Fruit fly (Drosophila melanogaster) whole organism, prepupa: Measurements from ENCODE around the gene kat80.

ENCODE experiments used
- Blimp-1 ChIP-seq: fragments of 200-800 bp; sonication (Bioruptor generic); optimal IDR thresholded peaks from 3 replicates; lab custom pipeline; 2017; ENCODE audit warnings: missing biosample characterization, missing genetic modification characterization, mild to moderate bottlenecking, moderate library complexity, missing genetic modification reagents
- CG10631 ChIP-seq: fragments of 200-800 bp; sonication (Bioruptor generic); optimal IDR thresholded peaks from 2 replicates; lab custom pipeline; 2016; ENCODE audit warnings: missing biosample characterization, missing genetic modification characterization
- CG10669 ChIP-seq: fragments of 200-800 bp; sonication (Bioruptor generic); optimal IDR thresholded peaks from 3 replicates; lab custom pipeline; 2018; ENCODE audit warnings: missing biosample characterization, mild to moderate bottlenecking, missing genetic modification characterization, moderate library complexity
- CG11294 ChIP-seq: fragments of 200-800 bp; sonication (Bioruptor generic); IDR thresholded peaks from 2 replicates; pipeline ENCODE4 v1.3.6; 2022; ENCODE audit warnings: missing biosample characterization, missing genetic modification characterization
- CG11762 ChIP-seq: fragments of 200-800 bp; sonication (Bioruptor generic); optimal IDR thresholded peaks from 3 replicates; lab custom pipeline; 2016; ENCODE audit warnings: missing biosample characterization, missing genetic modification characterization; ENCODE audit not compliant: insufficient read depth
- CG11902 ChIP-seq: fragments of 200-800 bp; sonication (Bioruptor generic); optimal IDR thresholded peaks from 3 replicates; lab custom pipeline; 2016; ENCODE audit warnings: missing biosample characterization, missing genetic modification characterization
- CG15336 ChIP-seq: fragments of 200-800 bp; sonication (Bioruptor generic); IDR thresholded peaks from 2 replicates; pipeline ENCODE4 v1.3.6; 2022; ENCODE audit warnings: missing biosample characterization, missing genetic modification characterization
- CG1621 ChIP-seq: fragments of 200-800 bp; sonication (Bioruptor generic); optimal IDR thresholded peaks from 3 replicates; lab custom pipeline; 2018; ENCODE audit warnings: missing biosample characterization, mild to moderate bottlenecking, missing genetic modification characterization
- CG3032 ChIP-seq: fragments of 200-800 bp; optimal IDR thresholded peaks from 2 replicates; lab custom pipeline; 2019; ENCODE audit warnings: missing biosample characterization, mild to moderate bottlenecking, missing genetic modification characterization, moderate library complexity
- CG32006 ChIP-seq: fragments of 200-800 bp; sonication (Bioruptor generic); optimal IDR thresholded peaks from 3 replicates; lab custom pipeline; 2017; ENCODE audit warnings: missing biosample characterization, mild to moderate bottlenecking, missing genetic modification characterization
- CG34406 ChIP-seq: fragments of 200-800 bp; sonication (Bioruptor generic); optimal IDR thresholded peaks from 3 replicates; lab custom pipeline; 2016; ENCODE audit warnings: missing biosample characterization, missing genetic modification characterization
- CG4318 ChIP-seq: fragments of 200-800 bp; sonication (Bioruptor generic); optimal IDR thresholded peaks from 3 replicates; lab custom pipeline; 2017; ENCODE audit warnings: missing biosample characterization, mild to moderate bottlenecking, missing genetic modification characterization
- CG6163 ChIP-seq: fragments of 200-800 bp; sonication (Bioruptor generic); IDR thresholded peaks from 3 replicates; pipeline ENCODE4 v1.3.6; 2022; ENCODE audit warnings: missing biosample characterization, missing genetic modification characterization
- CG6276 ChIP-seq: fragments of 200-800 bp; sonication (Bioruptor generic); optimal IDR thresholded peaks from 2 replicates; lab custom pipeline; 2017; ENCODE audit warnings: missing biosample characterization, mild to moderate bottlenecking, missing genetic modification characterization
- CG6792 ChIP-seq: fragments of 200-800 bp; sonication (Bioruptor generic); optimal IDR thresholded peaks from 3 replicates; lab custom pipeline; 2016; ENCODE audit warnings: missing biosample characterization, missing genetic modification characterization
- CG6808 ChIP-seq: fragments of 200-800 bp; sonication (Bioruptor generic); optimal IDR thresholded peaks from 3 replicates; lab custom pipeline; 2017; ENCODE audit warnings: missing biosample characterization, missing genetic modification characterization, mild to moderate bottlenecking, moderate library complexity, missing genetic modification reagents
- CG6854 ChIP-seq: fragments of 200-800 bp; sonication (Bioruptor generic); optimal IDR thresholded peaks from 2 replicates; lab custom pipeline; 2017; ENCODE audit warnings: missing biosample characterization, mild to moderate bottlenecking, missing genetic modification characterization
- CG7368 ChIP-seq: fragments of 200-800 bp; sonication (Bioruptor generic); optimal IDR thresholded peaks from 3 replicates; lab custom pipeline; 2016; ENCODE audit warnings: missing biosample characterization, missing genetic modification characterization
- CG8119 ChIP-seq: fragments of 200-800 bp; sonication (Bioruptor generic); IDR thresholded peaks from 3 replicates; pipeline ENCODE4 v1.3.6; 2022; ENCODE audit warnings: missing biosample characterization, missing genetic modification characterization
- CG8319 ChIP-seq: fragments of 200-800 bp; sonication (Bioruptor generic); optimal IDR thresholded peaks from 3 replicates; lab custom pipeline; 2016; ENCODE audit warnings: missing biosample characterization, missing genetic modification characterization
- CG8632 ChIP-seq: fragments of 200-800 bp; sonication (Bioruptor generic); optimal IDR thresholded peaks from 3 replicates; lab custom pipeline; 2016; ENCODE audit warnings: missing biosample characterization, missing genetic modification characterization
- CG9139 ChIP-seq: fragments of 200-800 bp; sonication (Bioruptor generic); optimal IDR thresholded peaks from 3 replicates; lab custom pipeline; 2017; ENCODE audit warnings: missing biosample characterization, mild to moderate bottlenecking, missing genetic modification characterization
- Eip75B ChIP-seq: fragments of 200-800 bp; sonication (Bioruptor generic); optimal IDR thresholded peaks from 3 replicates; lab custom pipeline; 2016; ENCODE audit warnings: missing biosample characterization, missing genetic modification characterization
- Eip78C ChIP-seq: fragments of 200-800 bp; sonication (Bioruptor generic); peaks from one replicate; lab custom pipeline; 2016; ENCODE audit warnings: missing biosample characterization, missing genetic modification characterization
- Gug ChIP-seq: fragments of 200-800 bp; sonication (Bioruptor generic); IDR thresholded peaks from 2 replicates; pipeline ENCODE4 v1.3.6; 2022; ENCODE audit warnings: missing biosample characterization, missing genetic modification characterization
- Hr38 ChIP-seq: sonication (Bioruptor generic); optimal IDR thresholded peaks from 2 replicates; lab custom pipeline; 2016; ENCODE audit warnings: missing biosample characterization, missing genetic modification characterization
- Hr4 ChIP-seq: fragments of 200-800 bp; sonication (Bioruptor generic); optimal IDR thresholded peaks from 3 replicates; lab custom pipeline; 2016; ENCODE audit warnings: missing biosample characterization, missing genetic modification characterization
- Lpt ChIP-seq: fragments of 200-800 bp; sonication (Bioruptor generic); optimal IDR thresholded peaks from 3 replicates; lab custom pipeline; 2016; ENCODE audit warnings: missing biosample characterization, missing genetic modification characterization
- OdsH ChIP-seq: fragments of 200-800 bp; sonication (Bioruptor generic); optimal IDR thresholded peaks from 3 replicates; lab custom pipeline; 2016; ENCODE audit warnings: missing biosample characterization, missing genetic modification characterization
- Smox ChIP-seq: fragments of 200-800 bp; sonication (Bioruptor generic); optimal IDR thresholded peaks from 3 replicates; lab custom pipeline; 2016; ENCODE audit warnings: missing biosample characterization, missing genetic modification characterization
- Sox102F ChIP-seq: fragments of 200-800 bp; sonication (Bioruptor generic); optimal IDR thresholded peaks from 2 replicates; lab custom pipeline; 2016; ENCODE audit warnings: missing biosample characterization, mild to moderate bottlenecking, missing genetic modification characterization
- Sox14 ChIP-seq: fragments of 200-800 bp; sonication (Bioruptor generic); optimal IDR thresholded peaks from 3 replicates; lab custom pipeline; 2016; ENCODE audit warnings: missing biosample characterization, missing genetic modification characterization
- Sox15 ChIP-seq: fragments of 200-800 bp; sonication (Bioruptor generic); optimal IDR thresholded peaks from 3 replicates; lab custom pipeline; 2016; ENCODE audit warnings: missing biosample characterization, missing genetic modification characterization
- achi ChIP-seq: fragments of 200-800 bp; sonication (Bioruptor generic); optimal IDR thresholded peaks from 3 replicates; lab custom pipeline; 2016; ENCODE audit warnings: missing biosample characterization, missing genetic modification characterization
- acj6 ChIP-seq: fragments of 200-800 bp; sonication (Bioruptor generic); optimal IDR thresholded peaks from 3 replicates; lab custom pipeline; 2016; ENCODE audit warnings: missing biosample characterization, missing genetic modification characterization
- cyc ChIP-seq: fragments of 200-800 bp; sonication (Bioruptor generic); optimal IDR thresholded peaks from 3 replicates; lab custom pipeline; 2016; ENCODE audit warnings: missing biosample characterization, missing genetic modification characterization
- dac ChIP-seq: fragments of 200-800 bp; sonication (Bioruptor generic); optimal IDR thresholded peaks from 2 replicates; lab custom pipeline; 2017; ENCODE audit warnings: missing biosample characterization, mild to moderate bottlenecking, missing genetic modification characterization
- dsx ChIP-seq: fragments of 200-800 bp; optimal IDR thresholded peaks from 3 replicates; lab custom pipeline; 2019; ENCODE audit warnings: missing biosample characterization, mild to moderate bottlenecking, missing genetic modification characterization, moderate library complexity; ENCODE audit not compliant: poor library complexity, severe bottlenecking
- eg ChIP-seq: fragments of 200-800 bp; sonication (Bioruptor generic); IDR thresholded peaks from 3 replicates; pipeline ENCODE4 v1.3.6; 2022; ENCODE audit warnings: missing biosample characterization, missing genetic modification characterization
- fd85E ChIP-seq: fragments of 200-800 bp; sonication (Bioruptor generic); optimal IDR thresholded peaks from 3 replicates; lab custom pipeline; 2016; ENCODE audit warnings: missing biosample characterization, missing genetic modification characterization
- lz ChIP-seq: fragments of 200-800 bp; sonication (Bioruptor generic); optimal IDR thresholded peaks from 3 replicates; lab custom pipeline; 2016; ENCODE audit warnings: missing biosample characterization, missing genetic modification characterization
- net ChIP-seq: fragments of 200-800 bp; sonication (Bioruptor generic); optimal IDR thresholded peaks from 3 replicates; lab custom pipeline; 2016; ENCODE audit warnings: missing biosample characterization, missing genetic modification characterization
- pdm3 ChIP-seq: fragments of 200-800 bp; sonication (Bioruptor generic); optimal IDR thresholded peaks from 3 replicates; lab custom pipeline; 2016; ENCODE audit warnings: missing biosample characterization, missing genetic modification characterization
- salr ChIP-seq, 2 experiments: fragments of 200-800 bp; sonication (Bioruptor generic); optimal IDR thresholded peaks; 3 replicates each; lab custom pipeline; 2016 to 2018; ENCODE audit warnings: missing biosample characterization in 2 of 2, missing genetic modification characterization in 2 of 2, mild to moderate bottlenecking in 1 of 2
- spab ChIP-seq: fragments of 200-800 bp; sonication (Bioruptor generic); optimal IDR thresholded peaks from 2 replicates; lab custom pipeline; 2017; ENCODE audit warnings: missing biosample characterization, mild to moderate bottlenecking, missing genetic modification characterization, missing genetic modification reagents
- ss ChIP-seq, 2 experiments: fragments of 200-800 bp; sonication (Bioruptor generic); optimal IDR thresholded peaks; 2 replicates in 1 of 2; 3 replicates in 1 of 2; lab custom pipeline; 2017 to 2018; ENCODE audit warnings: mild to moderate bottlenecking in 2 of 2, missing biosample characterization in 2 of 2, missing genetic modification characterization in 2 of 2, moderate library complexity in 1 of 2
- svp ChIP-seq: fragments of 200-800 bp; sonication (Bioruptor generic); peaks from one replicate; lab custom pipeline; 2016; ENCODE audit warnings: missing biosample characterization, missing genetic modification characterization
- topi ChIP-seq: fragments of 200-800 bp; sonication (Bioruptor generic); optimal IDR thresholded peaks from 3 replicates; lab custom pipeline; 2016; ENCODE audit warnings: missing biosample characterization, missing genetic modification characterization
- vri ChIP-seq: fragments of 200-800 bp; sonication (Bioruptor generic); optimal IDR thresholded peaks from 3 replicates; lab custom pipeline; 2016; ENCODE audit warnings: missing biosample characterization, mild to moderate bottlenecking, missing genetic modification characterization

kat80 gene

dm6 chrX:16281305-16281704 lies 5.3 kb upstream of the kat80 start:
- no peak for TF ChIP-seq CG9139
- TF ChIP-seq CG6163 (GFP tag; lab: Robert Waterston, UW): no peak
- TF ChIP-seq Smox: no peak
- TF ChIP-seq CG1621 (tag; lab: Kevin White, UChicago): no peak
- TF ChIP-seq Blimp-1 (GFP tag; lab: Kevin White, UChicago): no peak
- no peak for TF ChIP-seq spab (GFP tag; lab: Kevin White, UChicago)
- no peak for TF ChIP-seq dsx (GFP tag; lab: Kevin White, UChicago)

- TF ChIP-seq Blimp-1 (GFP tag; lab: Kevin White, UChicago) (peak; percentile 56), pdm3 (peak; percentile 92), Sox14 (GFP tag; lab: Kevin White, UChicago) (peak; percentile 91), CG6854 (GFP tag; lab: Kevin White, UChicago) (peak; percentile 77), dsx (GFP tag; lab: Kevin White, UChicago) (peak; percentile 68), CG3032 (tag; lab: Kevin White, UChicago) (peak; percentile 87), Smox (peak; percentile 84), OdsH (peak; percentile 91), CG34406 (peak; percentile 89), Sox15 (GFP tag; lab: Kevin White, UChicago) (peak; percentile 95), CG6276 (GFP tag; lab: Kevin White, UChicago) (peak; percentile 79), achi (GFP tag; lab: Kevin White, UChicago) (peak; percentile 87), CG6792 (GFP tag; lab: Kevin White, UChicago) (peak; percentile 94), CG15336 (peak; percentile 87), CG10669 (GFP tag; lab: Kevin White, UChicago) (peak; percentile 87), Hr4 (GFP tag; lab: Kevin White, UChicago) (peak; percentile 91), Eip78C (GFP tag; lab: Kevin White, UChicago) (peak; percentile 96), CG6808 (GFP tag; lab: Kevin White, UChicago) (peak; percentile 76), Sox102F (GFP tag; lab: Kevin White, UChicago) (peak; percentile 87), topi (GFP tag; lab: Kevin White, UChicago) (peak; percentile 92), fd85E (peak; percentile 83), CG11902 (peak; percentile 99), CG4318 (GFP tag; lab: Kevin White, UChicago) (peak; percentile 84), dac (GFP tag; lab: Kevin White, UChicago) (peak; percentile 58), Gug (peak; percentile 88), CG8319 (GFP tag; lab: Kevin White, UChicago) (peak; percentile 90), ss (GFP tag; optimal IDR thresholded peaks at IDR 0.05; lab: Kevin White, UChicago) (peak; percentile 61 to 86), CG7368 (peak; percentile 94), CG11762 (GFP tag; lab: Kevin White, UChicago) (peak; percentile 83), CG32006 (GFP tag; lab: Kevin White, UChicago) (peak; percentile 89), CG10631 (peak; percentile 88), CG8119 (peak; percentile 75), acj6 (GFP tag; lab: Kevin White, UChicago) (peak; percentile 89), CG11294 (peak; percentile 87), CG8632 (GFP tag; lab: Kevin White, UChicago) (peak; percentile 88), cyc (GFP tag; lab: Kevin White, UChicago) (peak; percentile 95), lz (GFP tag; lab: Kevin White, UChicago) (peak; percentile 95), Hr38 (GFP tag; lab: Kevin White, UChicago) (peak; percentile 5), vri (GFP tag; lab: Kevin White, UChicago) (peak; percentile 73), svp (GFP tag; lab: Kevin White, UChicago) (peak; percentile 98), Eip75B (peak; percentile 93), spab (GFP tag; lab: Kevin White, UChicago) (peak; percentile 70), eg (peak; percentile 96), salr (GFP tag; optimal IDR thresholded peaks at IDR 0.05; lab: Kevin White, UChicago) (peak; percentile 65 to 79), Lpt (GFP tag; lab: Kevin White, UChicago) (peak; percentile 74), net (GFP tag; lab: Kevin White, UChicago) (peak; percentile 86)
Measured at dm6 chrX:16279340-16279941, 3.5 kb upstream of the kat80 start.
